Worm (Caenorhabditis elegans) whole organism, early embryonic: ENCODE measurements around the gene C52A11.3.
A peak's percentile ranks its signal among the peaks of the same experiment; 100 is the strongest.

ENCODE experiments used
- B0310.2 ChIP-seq: sonication (generic microtip); optimal IDR thresholded peaks from 2 replicates; lab custom pipeline; 2016; ENCODE audit warnings: mild to moderate bottlenecking, missing genetic modification characterization, missing compliant biosample characterization
- F13C5.2 ChIP-seq: sonication (generic microtip); optimal IDR thresholded peaks from 2 replicates; lab custom pipeline; 2017; ENCODE audit warnings: mild to moderate bottlenecking, missing genetic modification characterization, inconsistent platforms, missing compliant biosample characterization
- aly-1 ChIP-seq: sonication (generic microtip); optimal IDR thresholded peaks from 2 replicates; lab custom pipeline; 2016; ENCODE audit warnings: missing genetic modification characterization, missing compliant biosample characterization
- ama-1 ChIP-seq: fragments of 150-350 bp; optimal IDR thresholded peaks from 2 replicates; lab custom pipeline; 2014
- ceh-13 ChIP-seq: fragments of 200-800 bp; sonication (Bioruptor generic); optimal IDR thresholded peaks from 2 replicates; lab custom pipeline; 2018; ENCODE audit warnings: mild to moderate bottlenecking, missing genetic modification characterization, missing compliant biosample characterization
- ceh-36 ChIP-seq: sonication (generic microtip); optimal IDR thresholded peaks from 2 replicates; lab custom pipeline; 2016; ENCODE audit warnings: missing genetic modification characterization, inconsistent platforms, missing compliant biosample characterization
- ets-7 ChIP-seq: sonication (generic microtip); optimal IDR thresholded peaks from 2 replicates; lab custom pipeline; 2016; ENCODE audit warnings: missing genotype, missing genetic modification characterization, missing compliant biosample characterization
- flt-1 ChIP-seq: fragments of 200-800 bp; sonication (Bioruptor generic); IDR thresholded peaks from 2 replicates; pipeline ENCODE4 v1.3.6; 2022; ENCODE audit warnings: missing genetic modification characterization, missing compliant biosample characterization
- hmbx-1 ChIP-seq: sonication (generic microtip); optimal IDR thresholded peaks from 2 replicates; lab custom pipeline; 2016; ENCODE audit warnings: mild to moderate bottlenecking, missing genetic modification characterization, missing compliant biosample characterization
- hmg-4 ChIP-seq: fragments of 200-800 bp; sonication (Bioruptor generic); optimal IDR thresholded peaks from 2 replicates; lab custom pipeline; 2018; ENCODE audit warnings: mild to moderate bottlenecking, missing genetic modification characterization, missing compliant biosample characterization
- hnd-1 ChIP-seq: sonication (generic microtip); optimal IDR thresholded peaks from 2 replicates; lab custom pipeline; 2016; ENCODE audit warnings: missing genetic modification characterization, missing compliant biosample characterization
- pes-1 ChIP-seq: fragments of 200-800 bp; sonication (Bioruptor generic); IDR thresholded peaks from 2 replicates; pipeline ENCODE4 v1.3.6; 2022; ENCODE audit warnings: missing genetic modification reagents, missing genetic modification characterization, missing compliant biosample characterization
- scrt-1 ChIP-seq: fragments of 200-800 bp; sonication (Bioruptor generic); IDR thresholded peaks from 2 replicates; pipeline ENCODE4 v1.3.6; 2022; ENCODE audit warnings: missing genetic modification characterization, missing compliant biosample characterization
- sea-1 ChIP-seq: fragments of 200-800 bp; sonication (Bioruptor generic); conservative IDR thresholded peaks from 2 replicates; pipeline ENCODE4 v1.3.6; 2022; ENCODE audit warnings: missing genetic modification characterization, missing compliant biosample characterization
- tbx-11 ChIP-seq: fragments of 200-800 bp; sonication (Bioruptor generic); IDR thresholded peaks from 2 replicates; pipeline ENCODE4 v1.3.6; 2022; ENCODE audit warnings: missing genetic modification characterization, missing compliant biosample characterization
- tbx-37 ChIP-seq: fragments of 200-800 bp; sonication (Bioruptor generic); conservative IDR thresholded peaks from 2 replicates; pipeline ENCODE4 v1.3.6; 2022; ENCODE audit warnings: missing genetic modification reagents, missing genetic modification characterization, missing compliant biosample characterization
- tra-4 ChIP-seq: sonication (generic microtip); optimal IDR thresholded peaks from 2 replicates; lab custom pipeline; 2017; ENCODE audit warnings: missing genetic modification characterization, missing compliant biosample characterization

The C52A11.3 gene

ce11 chrII:10769291-10769690 is 32.1 kb downstream of the C52A11.3 start:
- TF ChIP-seq ets-7 (tag; lab: Kevin White, UChicago) (no peak), hmg-4 (GFP tag; lab: Kevin White, UChicago) (no peak), hnd-1 (tag; lab: Kevin White, UChicago) (no peak), B0310.2 (no peak), sea-1 (GFP tag; lab: Robert Waterston, UW) (no peak)

ce11 chrII:10778026-10778425 is 40.9 kb downstream of the C52A11.3 start, which contains the start of gene mpz-1:
Gene mpz-1, minus strand, starts transcription at chrII:10778126.
- TF ChIP-seq scrt-1 (GFP tag; lab: Robert Waterston, UW) (no peak), ceh-36 (no peak), F13C5.2 (tag; lab: Kevin White, UChicago) (no peak), aly-1 (no peak), ceh-13 (no peak), hmbx-1 (tag; lab: Kevin White, UChicago) (no peak), ets-7 (tag; lab: Kevin White, UChicago) (no peak), hnd-1 (tag; lab: Kevin White, UChicago) (no peak), B0310.2 (no peak), sea-1 (GFP tag; lab: Robert Waterston, UW) (no peak), ama-1 (no peak)

- no peak for TF ChIP-seq hmbx-1 (tag; lab: Kevin White, UChicago)
- no peak for TF ChIP-seq hnd-1 (tag; lab: Kevin White, UChicago)
- TF ChIP-seq ceh-36, result no peak
- TF ChIP-seq tra-4 (tag; lab: Kevin White, UChicago), result no peak
- no peak for TF ChIP-seq B0310.2
- no peak for TF ChIP-seq tbx-37 (GFP tag; lab: Robert Waterston, UW)
- TF ChIP-seq aly-1, result no peak
- TF ChIP-seq F13C5.2 (tag; lab: Kevin White, UChicago), result no peak
- no peak for TF ChIP-seq ceh-13
- TF ChIP-seq scrt-1 (GFP tag; lab: Robert Waterston, UW), result no peak
- no peak for TF ChIP-seq ets-7 (tag; lab: Kevin White, UChicago)
- TF ChIP-seq hmg-4 (GFP tag; lab: Kevin White, UChicago), result no peak
Measured at ce11 chrII:10783201-10783962, 46.2 kb downstream of the C52A11.3 start, which contains the start of gene ect-2. Gene ect-2, minus strand, starts transcription at chrII:10783962.

ce11 chrII:10784248-10784647 is 47.1 kb downstream of the C52A11.3 start:
- TF ChIP-seq hmg-4 (GFP tag; lab: Kevin White, UChicago), result no peak
- no peak for TF ChIP-seq ceh-13
- TF ChIP-seq sea-1 (GFP tag; lab: Robert Waterston, UW), result no peak
- TF ChIP-seq ceh-36, result no peak
- no peak for TF ChIP-seq hmbx-1 (tag; lab: Kevin White, UChicago)
- no peak for TF ChIP-seq flt-1 (GFP tag; lab: Robert Waterston, UW)
- no peak for TF ChIP-seq tbx-11 (GFP tag; lab: Robert Waterston, UW)
- TF ChIP-seq hnd-1 (tag; lab: Kevin White, UChicago), result no peak
- TF ChIP-seq F13C5.2 (tag; lab: Kevin White, UChicago), result no peak

ce11 chrII:10784780-10785463 is 47.8 kb downstream of the C52A11.3 start, which contains the start of gene cdl-1:
Gene cdl-1, plus strand, starts transcription at chrII:10785452.
- TF ChIP-seq flt-1 (GFP tag; lab: Robert Waterston, UW) (0 out of 2 replicates have a peak, but pooled peaks have one; percentile 12), tra-4 (tag; lab: Kevin White, UChicago) (no peak)

- TF ChIP-seq tbx-37 (GFP tag; lab: Robert Waterston, UW) (no peak), tra-4 (tag; lab: Kevin White, UChicago) (no peak), hnd-1 (tag; lab: Kevin White, UChicago) (no peak), scrt-1 (GFP tag; lab: Robert Waterston, UW) (no peak), flt-1 (GFP tag; lab: Robert Waterston, UW) (no peak), F13C5.2 (tag; lab: Kevin White, UChicago) (no peak), hmg-4 (GFP tag; lab: Kevin White, UChicago) (no peak), aly-1 (no peak), ets-7 (tag; lab: Kevin White, UChicago) (no peak), tbx-11 (GFP tag; lab: Robert Waterston, UW) (no peak), pes-1 (GFP tag; lab: Robert Waterston, UW) (0 out of 2 replicates have a peak, but pooled peaks have one; percentile 5), sea-1 (GFP tag; lab: Robert Waterston, UW) (no peak), ama-1 (peak; percentile 87), ceh-13 (no peak)
Measured at ce11 chrII:10787240-10787639, 50.1 kb downstream of the C52A11.3 start, which contains the start of gene tag-209. Gene tag-209, plus strand, starts transcription at chrII:10787312.
